Worm (Caenorhabditis elegans) whole organism, early embryonic: ENCODE results near the gene T03G6.7.

ENCODE experiments used
- B0310.2 ChIP-seq: sonication (generic microtip); optimal IDR thresholded peaks from 2 replicates; lab custom pipeline; 2016; ENCODE audit warnings: mild to moderate bottlenecking, missing genetic modification characterization, missing compliant biosample characterization
- F13C5.2 ChIP-seq: sonication (generic microtip); optimal IDR thresholded peaks from 2 replicates; lab custom pipeline; 2017; ENCODE audit warnings: mild to moderate bottlenecking, missing genetic modification characterization, inconsistent platforms, missing compliant biosample characterization
- aly-1 ChIP-seq: sonication (generic microtip); optimal IDR thresholded peaks from 2 replicates; lab custom pipeline; 2016; ENCODE audit warnings: missing genetic modification characterization, missing compliant biosample characterization
- ama-1 ChIP-seq: fragments of 150-350 bp; optimal IDR thresholded peaks from 2 replicates; lab custom pipeline; 2014
- ceh-13 ChIP-seq: fragments of 200-800 bp; sonication (Bioruptor generic); optimal IDR thresholded peaks from 2 replicates; lab custom pipeline; 2018; ENCODE audit warnings: mild to moderate bottlenecking, missing genetic modification characterization, missing compliant biosample characterization
- ceh-36 ChIP-seq: sonication (generic microtip); optimal IDR thresholded peaks from 2 replicates; lab custom pipeline; 2016; ENCODE audit warnings: missing genetic modification characterization, inconsistent platforms, missing compliant biosample characterization
- ets-7 ChIP-seq: sonication (generic microtip); optimal IDR thresholded peaks from 2 replicates; lab custom pipeline; 2016; ENCODE audit warnings: missing genotype, missing genetic modification characterization, missing compliant biosample characterization
- flt-1 ChIP-seq: fragments of 200-800 bp; sonication (Bioruptor generic); IDR thresholded peaks from 2 replicates; pipeline ENCODE4 v1.3.6; 2022; ENCODE audit warnings: missing genetic modification characterization, missing compliant biosample characterization
- hmbx-1 ChIP-seq: sonication (generic microtip); optimal IDR thresholded peaks from 2 replicates; lab custom pipeline; 2016; ENCODE audit warnings: mild to moderate bottlenecking, missing genetic modification characterization, missing compliant biosample characterization
- hmg-4 ChIP-seq: fragments of 200-800 bp; sonication (Bioruptor generic); optimal IDR thresholded peaks from 2 replicates; lab custom pipeline; 2018; ENCODE audit warnings: mild to moderate bottlenecking, missing genetic modification characterization, missing compliant biosample characterization
- hnd-1 ChIP-seq: sonication (generic microtip); optimal IDR thresholded peaks from 2 replicates; lab custom pipeline; 2016; ENCODE audit warnings: missing genetic modification characterization, missing compliant biosample characterization
- pes-1 ChIP-seq: fragments of 200-800 bp; sonication (Bioruptor generic); IDR thresholded peaks from 2 replicates; pipeline ENCODE4 v1.3.6; 2022; ENCODE audit warnings: missing genetic modification reagents, missing genetic modification characterization, missing compliant biosample characterization
- scrt-1 ChIP-seq: fragments of 200-800 bp; sonication (Bioruptor generic); IDR thresholded peaks from 2 replicates; pipeline ENCODE4 v1.3.6; 2022; ENCODE audit warnings: missing genetic modification characterization, missing compliant biosample characterization
- sea-1 ChIP-seq: fragments of 200-800 bp; sonication (Bioruptor generic); conservative IDR thresholded peaks from 2 replicates; pipeline ENCODE4 v1.3.6; 2022; ENCODE audit warnings: missing genetic modification characterization, missing compliant biosample characterization
- tbx-11 ChIP-seq: fragments of 200-800 bp; sonication (Bioruptor generic); IDR thresholded peaks from 2 replicates; pipeline ENCODE4 v1.3.6; 2022; ENCODE audit warnings: missing genetic modification characterization, missing compliant biosample characterization
- tbx-37 ChIP-seq: fragments of 200-800 bp; sonication (Bioruptor generic); conservative IDR thresholded peaks from 2 replicates; pipeline ENCODE4 v1.3.6; 2022; ENCODE audit warnings: missing genetic modification reagents, missing genetic modification characterization, missing compliant biosample characterization
- tra-4 ChIP-seq: sonication (generic microtip); optimal IDR thresholded peaks from 2 replicates; lab custom pipeline; 2017; ENCODE audit warnings: missing genetic modification characterization, missing compliant biosample characterization

T03G6.7 gene

DNA sequence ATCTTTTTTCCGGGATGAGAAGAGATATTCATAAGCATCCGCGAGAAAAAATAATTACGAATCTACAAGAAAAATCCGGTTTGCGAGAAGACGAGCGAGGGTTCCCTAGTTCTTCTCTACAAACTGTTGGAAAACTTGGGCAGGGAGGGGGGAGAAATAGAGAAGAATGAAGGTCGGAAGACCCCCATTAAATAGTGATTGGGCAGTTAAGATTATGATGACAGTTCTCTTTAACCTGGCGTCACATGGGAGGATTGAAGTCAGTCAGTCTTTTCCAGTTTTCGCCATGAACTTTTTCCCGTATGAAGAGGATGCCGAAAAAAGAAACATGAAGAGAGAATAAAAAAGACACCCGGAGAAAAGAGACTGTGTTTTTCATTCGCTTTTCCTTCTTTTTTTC, 3.1 kb upstream of the T03G6.7 start:
- no peak for TF ChIP-seq hmbx-1 (tag; lab: Kevin White, UChicago)
- no peak for TF ChIP-seq hnd-1

DNA sequence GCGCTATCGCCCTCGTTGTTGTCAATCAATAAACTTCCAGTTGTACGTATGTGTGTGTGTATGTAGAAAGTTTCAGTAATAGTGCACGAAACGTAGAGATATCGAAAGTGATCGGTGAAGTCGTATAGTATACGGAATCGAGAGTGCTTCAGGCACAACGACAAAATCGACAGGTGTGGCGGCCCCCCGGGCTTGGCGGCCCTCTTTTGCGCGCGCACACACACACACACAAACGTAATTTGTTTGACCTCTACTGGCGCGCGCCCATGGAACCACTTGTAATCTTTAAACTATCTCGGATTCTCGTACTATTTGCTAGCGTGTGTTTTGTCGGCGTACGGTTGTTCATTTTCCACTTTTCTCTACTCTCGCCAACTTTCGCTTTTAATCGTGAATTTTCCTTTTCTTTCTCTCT, 2.2 kb upstream of the T03G6.7 start:
- no peak for TF ChIP-seq sea-1 (GFP tag; lab: Robert Waterston, UW)

DNA sequence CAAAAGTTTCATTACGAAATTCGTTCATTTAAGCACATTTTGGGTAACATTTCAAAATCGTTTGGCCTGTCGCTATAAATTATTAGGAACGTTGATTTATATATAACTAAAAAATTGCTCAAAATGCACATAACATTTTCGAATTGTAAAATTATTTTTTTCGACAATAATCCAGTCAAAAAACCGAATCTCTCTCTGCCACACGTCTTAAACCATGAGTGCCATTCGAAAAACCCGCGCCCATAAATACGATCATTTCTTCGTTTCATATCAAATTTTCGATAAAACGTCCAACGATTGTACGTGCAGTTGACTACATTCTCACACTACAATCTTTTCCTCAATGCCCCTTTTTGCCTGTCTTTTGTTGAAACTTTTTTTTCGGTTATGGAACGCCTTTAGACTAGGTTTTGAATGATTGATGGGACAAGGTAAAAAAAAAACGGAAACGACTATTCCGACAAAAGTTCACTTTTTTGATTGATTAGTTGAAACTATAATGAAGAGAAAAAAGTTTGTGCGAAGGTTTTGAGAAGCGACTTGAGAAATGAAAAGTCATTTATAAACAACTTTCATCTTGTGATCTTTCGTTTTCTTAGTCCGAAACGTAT, 1.1 kb upstream of the T03G6.7 start:
- TF ChIP-seq F13C5.2 (tag; lab: Kevin White, UChicago) (no peak), tbx-11 (GFP tag; lab: Robert Waterston, UW) (no peak), B0310.2 (tag; lab: Kevin White, UChicago) (no peak), flt-1 (GFP tag; lab: Robert Waterston, UW) (no peak), ets-7 (no peak), scrt-1 (GFP tag; lab: Robert Waterston, UW) (no peak)

DNA sequence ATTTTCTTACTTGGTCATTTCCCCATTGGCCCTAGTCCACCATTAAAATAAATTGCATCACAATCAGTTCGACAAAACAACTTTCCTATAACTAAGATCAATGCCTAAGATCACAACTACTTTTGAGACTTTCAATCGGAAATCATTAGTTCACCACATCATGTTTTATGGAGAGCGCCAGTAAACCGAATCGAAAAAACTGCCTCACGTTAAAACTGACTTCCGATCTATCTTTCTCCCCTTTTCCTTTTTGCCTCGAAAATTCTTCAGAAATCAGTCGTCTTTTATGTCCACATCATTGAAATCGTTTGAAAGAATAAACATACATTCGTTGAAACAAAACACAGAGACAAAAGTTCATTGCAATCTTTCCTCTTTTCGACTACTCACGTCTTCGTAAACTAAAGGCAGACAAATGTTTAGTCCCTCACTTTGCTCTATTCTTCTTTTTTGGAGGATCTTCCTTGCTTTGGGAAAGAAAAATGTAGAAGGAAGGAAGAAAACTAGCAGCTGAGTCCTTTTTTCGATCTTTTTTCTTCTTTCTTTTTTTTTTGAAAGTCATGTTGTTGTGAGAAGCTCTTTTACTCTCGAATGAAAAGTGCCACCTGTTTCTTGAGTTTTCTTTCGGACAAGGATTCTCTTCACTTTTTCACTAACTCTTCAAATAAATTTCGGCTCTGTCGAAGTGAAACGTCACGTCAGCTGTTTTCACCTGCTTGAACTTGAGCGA, 1.4 kb downstream of the T03G6.7 start:
- TF ChIP-seq aly-1 = no peak
- no peak for TF ChIP-seq ceh-36
- TF ChIP-seq ets-7 = no peak
- no peak for TF ChIP-seq B0310.2 (tag; lab: Kevin White, UChicago)
- TF ChIP-seq F13C5.2 (tag; lab: Kevin White, UChicago) = no peak
- no peak for TF ChIP-seq tbx-11 (GFP tag; lab: Robert Waterston, UW)
- TF ChIP-seq scrt-1 (GFP tag; lab: Robert Waterston, UW) = no peak
- no peak for TF ChIP-seq flt-1 (GFP tag; lab: Robert Waterston, UW)
- no peak for TF ChIP-seq hmbx-1 (tag; lab: Kevin White, UChicago)
- TF ChIP-seq tbx-37 (GFP tag; lab: Robert Waterston, UW) = no peak

DNA sequence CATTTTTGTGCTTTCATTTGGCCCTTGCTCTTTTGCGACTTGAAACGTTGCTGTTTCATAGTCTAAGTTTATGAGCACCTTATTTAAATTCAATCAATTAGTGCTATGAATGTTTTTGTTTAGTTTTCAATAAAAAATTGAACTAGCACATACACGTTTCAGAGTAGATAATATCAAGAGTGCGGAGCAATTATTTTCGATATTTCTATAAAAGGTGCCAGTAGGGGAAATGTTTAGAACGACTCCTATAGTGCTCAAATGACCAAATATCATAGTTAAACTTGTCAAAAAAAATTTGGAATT, 1.9 kb downstream of the T03G6.7 start:
- TF ChIP-seq tbx-37 (GFP tag; lab: Robert Waterston, UW) = no peak
- no peak for TF ChIP-seq ama-1
- no peak for TF ChIP-seq sea-1 (GFP tag; lab: Robert Waterston, UW)
- no peak for TF ChIP-seq F13C5.2 (tag; lab: Kevin White, UChicago)
- TF ChIP-seq flt-1 (GFP tag; lab: Robert Waterston, UW) = no peak
- no peak for TF ChIP-seq hmbx-1 (tag; lab: Kevin White, UChicago)
- TF ChIP-seq ets-7 = no peak
- TF ChIP-seq tbx-11 (GFP tag; lab: Robert Waterston, UW) = no peak
- TF ChIP-seq ceh-13 (GFP tag; lab: Kevin White, UChicago) = no peak
- no peak for TF ChIP-seq pes-1 (GFP tag; lab: Robert Waterston, UW)
- TF ChIP-seq scrt-1 (GFP tag; lab: Robert Waterston, UW) = no peak
- TF ChIP-seq hnd-1 = no peak
- TF ChIP-seq B0310.2 (tag; lab: Kevin White, UChicago) = no peak
- TF ChIP-seq hmg-4 (GFP tag; lab: Kevin White, UChicago) = no peak
- no peak for TF ChIP-seq aly-1
- TF ChIP-seq tra-4 = no peak
- no peak for TF ChIP-seq ceh-36

DNA sequence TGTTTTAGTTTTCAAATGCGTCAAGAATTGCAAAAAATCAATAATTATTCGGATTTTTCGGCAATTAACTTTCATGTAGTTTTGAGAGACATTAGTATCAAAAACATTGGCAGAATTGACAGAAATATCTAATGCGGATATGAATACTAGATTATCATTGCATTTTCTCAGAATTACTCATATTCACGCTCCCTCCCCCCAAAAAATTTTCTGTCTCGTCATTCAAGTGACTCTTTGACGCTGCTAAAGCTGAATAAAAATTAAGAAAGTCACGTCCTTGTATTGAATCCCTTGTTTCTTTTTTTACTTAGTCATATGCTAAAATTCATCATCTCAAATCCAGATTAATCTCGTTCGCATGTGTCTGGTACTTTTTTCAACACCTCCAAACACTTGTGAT, 2.8 kb downstream of the T03G6.7 start:
- no peak for TF ChIP-seq hmbx-1 (tag; lab: Kevin White, UChicago)
- no peak for TF ChIP-seq ceh-13 (GFP tag; lab: Kevin White, UChicago)
- no peak for TF ChIP-seq flt-1 (GFP tag; lab: Robert Waterston, UW)
- TF ChIP-seq hmg-4 (GFP tag; lab: Kevin White, UChicago) = no peak
- TF ChIP-seq ama-1 = no peak

DNA sequence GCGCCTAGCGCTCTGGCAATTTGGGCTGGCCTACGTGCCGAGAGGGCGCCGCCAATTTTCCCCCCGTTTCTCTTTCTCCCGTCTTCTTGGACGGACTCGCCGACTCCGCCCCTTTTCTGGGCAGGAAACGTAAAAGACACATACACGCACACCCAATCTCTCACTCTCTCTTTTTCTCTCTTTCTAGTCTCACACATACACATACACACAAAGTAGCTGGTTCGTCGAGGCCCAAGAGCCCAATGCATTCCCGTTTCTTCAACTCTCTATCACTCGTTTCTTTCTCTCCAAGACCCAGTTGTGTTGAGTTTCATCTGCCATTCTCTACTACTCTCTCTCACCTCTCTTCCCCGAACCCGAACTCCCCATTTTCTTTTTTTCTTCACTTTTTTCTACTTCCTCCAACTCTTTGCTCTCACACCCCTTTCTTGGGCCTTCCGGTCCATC, 5.0 kb downstream of the T03G6.7 start:
- TF ChIP-seq sea-1 (GFP tag; lab: Robert Waterston, UW) = no peak
- TF ChIP-seq ama-1 = no peak
- no peak for TF ChIP-seq hnd-1
- TF ChIP-seq ceh-36 = no peak
- peak; percentile 52 for TF ChIP-seq hmg-4 (GFP tag; lab: Kevin White, UChicago)
- no peak for TF ChIP-seq tra-4
- TF ChIP-seq scrt-1 (GFP tag; lab: Robert Waterston, UW) = 0 out of 2 replicates have a peak, but pooled peaks have one; percentile 15
- no peak for TF ChIP-seq ets-7
- peak; percentile 45 for TF ChIP-seq F13C5.2 (tag; lab: Kevin White, UChicago)
- no peak for TF ChIP-seq tbx-11 (GFP tag; lab: Robert Waterston, UW)
- no peak for TF ChIP-seq B0310.2 (tag; lab: Kevin White, UChicago)
- no peak for TF ChIP-seq tbx-37 (GFP tag; lab: Robert Waterston, UW)
- TF ChIP-seq flt-1 (GFP tag; lab: Robert Waterston, UW) = no peak
- TF ChIP-seq ceh-13 (GFP tag; lab: Kevin White, UChicago) = no peak

DNA sequence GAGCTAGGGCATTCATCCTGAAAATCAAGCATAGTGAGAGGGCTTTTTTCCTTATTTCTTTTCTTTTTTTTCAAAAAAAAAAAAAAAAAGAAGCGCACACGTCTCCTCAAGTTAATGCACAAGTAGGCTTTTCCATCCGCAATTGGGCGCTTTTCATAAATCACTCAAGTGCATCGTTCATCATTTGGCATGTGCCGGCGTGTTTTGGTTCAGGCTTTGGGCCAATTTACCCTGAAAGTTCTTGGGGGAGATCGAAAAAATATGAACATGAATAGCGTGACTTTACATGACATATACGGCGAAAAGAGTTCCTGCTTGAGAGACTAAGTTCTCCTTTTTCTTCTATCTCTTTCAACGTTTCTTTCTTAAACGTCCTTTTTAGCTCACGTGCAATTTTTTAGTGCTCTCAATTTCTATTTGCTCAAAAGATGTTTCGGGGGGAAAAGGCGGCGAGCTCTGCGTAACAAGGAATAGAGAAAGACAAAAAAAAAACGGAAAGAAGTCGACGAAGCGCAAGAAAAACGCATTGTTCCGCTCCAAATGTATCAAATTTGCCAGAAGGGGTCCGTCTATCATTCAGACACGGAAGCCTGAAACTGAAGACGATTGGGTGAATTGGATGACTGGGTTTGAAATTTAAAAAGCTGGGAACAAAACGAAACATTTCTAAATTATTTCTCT, 7.3 kb downstream of the T03G6.7 start:
- no peak for TF ChIP-seq aly-1
- TF ChIP-seq pes-1 (GFP tag; lab: Robert Waterston, UW) = no peak
- no peak for TF ChIP-seq F13C5.2 (tag; lab: Kevin White, UChicago)
- no peak for TF ChIP-seq ceh-13 (GFP tag; lab: Kevin White, UChicago)
- TF ChIP-seq hmg-4 (GFP tag; lab: Kevin White, UChicago) = no peak
- TF ChIP-seq ama-1 = no peak
- TF ChIP-seq B0310.2 (tag; lab: Kevin White, UChicago) = no peak
- TF ChIP-seq flt-1 (GFP tag; lab: Robert Waterston, UW) = no peak
- no peak for TF ChIP-seq tbx-37 (GFP tag; lab: Robert Waterston, UW)
- TF ChIP-seq hnd-1 = no peak
- TF ChIP-seq ets-7 = no peak
- TF ChIP-seq hmbx-1 (tag; lab: Kevin White, UChicago) = no peak
- no peak for TF ChIP-seq ceh-36
- no peak for TF ChIP-seq tbx-11 (GFP tag; lab: Robert Waterston, UW)
- TF ChIP-seq scrt-1 (GFP tag; lab: Robert Waterston, UW) = no peak
- no peak for TF ChIP-seq tra-4
- no peak for TF ChIP-seq sea-1 (GFP tag; lab: Robert Waterston, UW)
